Fruit fly (Drosophila melanogaster) whole organism, embryonic: ENCODE measurements around the gene CG4297.

Experiments
- Adf1 ChIP-seq: fragments of 200-800 bp; sonication (Bioruptor generic); IDR thresholded peaks from 2 replicates; pipeline ENCODE4 v1.3.6; 2022; ENCODE audit warnings: missing biosample characterization, missing genetic modification characterization
- Atf-2 ChIP-seq: fragments of 200-800 bp; sonication (Bioruptor generic); optimal IDR thresholded peaks from 2 replicates; lab custom pipeline; 2016; ENCODE audit warnings: missing biosample characterization, missing genetic modification characterization
- CG10267 ChIP-seq: fragments of 200-800 bp; sonication (Bioruptor generic); optimal IDR thresholded peaks from 2 replicates; lab custom pipeline; 2018; ENCODE audit warnings: missing biosample characterization, mild to moderate bottlenecking, missing genetic modification characterization, moderate library complexity
- CG10654 ChIP-seq: fragments of 200-800 bp; sonication (Bioruptor generic); optimal IDR thresholded peaks from 2 replicates; lab custom pipeline; 2016; ENCODE audit warnings: missing biosample characterization, missing genetic modification characterization
- CG11560 ChIP-seq: fragments of 200-800 bp; sonication (Bioruptor generic); IDR thresholded peaks from 3 replicates; pipeline ENCODE4 v1.3.6; 2022; ENCODE audit warnings: missing biosample characterization, missing genetic modification characterization
- CG11695 ChIP-seq: fragments of 200-800 bp; sonication (Bioruptor generic); IDR thresholded peaks from 3 replicates; pipeline ENCODE4 v1.3.6; 2022; ENCODE audit warnings: missing biosample characterization, missing genetic modification characterization
- CG13894 ChIP-seq: fragments of 200-800 bp; sonication (Bioruptor generic); optimal IDR thresholded peaks from 3 replicates; lab custom pipeline; 2018; ENCODE audit warnings: missing biosample characterization, mild to moderate bottlenecking, missing genetic modification characterization, moderate library complexity
- CG14050 ChIP-seq: fragments of 200-800 bp; sonication (Bioruptor generic); IDR thresholded peaks from 3 replicates; pipeline ENCODE4 v1.3.6; 2022; ENCODE audit warnings: missing biosample characterization, missing genetic modification characterization
- CG15601 ChIP-seq: fragments of 200-800 bp; sonication (Bioruptor generic); optimal IDR thresholded peaks from 3 replicates; lab custom pipeline; 2019; ENCODE audit warnings: missing biosample characterization, mild to moderate bottlenecking, missing genetic modification characterization, moderate library complexity
- CG15696 ChIP-seq: fragments of 200-800 bp; sonication (Bioruptor generic); optimal IDR thresholded peaks from 2 replicates; lab custom pipeline; 2019; ENCODE audit warnings: missing biosample characterization, mild to moderate bottlenecking, missing genetic modification characterization, moderate library complexity
- CG1603 ChIP-seq: fragments of 200-800 bp; sonication (Bioruptor generic); optimal IDR thresholded peaks from 2 replicates; lab custom pipeline; 2019; ENCODE audit warnings: missing biosample characterization, mild to moderate bottlenecking, missing genetic modification characterization, moderate library complexity
- CG17361 ChIP-seq: fragments of 200-800 bp; sonication (Bioruptor generic); IDR thresholded peaks from 3 replicates; pipeline ENCODE4 v1.3.6; 2022; ENCODE audit warnings: missing biosample characterization, missing genetic modification characterization
- CG18599 ChIP-seq: fragments of 200-800 bp; sonication (Bioruptor generic); optimal IDR thresholded peaks from 3 replicates; lab custom pipeline; 2017; ENCODE audit warnings: missing biosample characterization, missing genetic modification characterization, mild to moderate bottlenecking, moderate library complexity, missing genetic modification reagents
- CG3281 ChIP-seq: fragments of 200-800 bp; sonication (Bioruptor generic); optimal IDR thresholded peaks from 3 replicates; lab custom pipeline; 2017; ENCODE audit warnings: missing biosample characterization, mild to moderate bottlenecking, missing genetic modification characterization
- CG3726 ChIP-seq: fragments of 200-800 bp; sonication (Bioruptor generic); IDR thresholded peaks from 3 replicates; pipeline ENCODE4, ENCODE4 v1.3.6; 2022; ENCODE audit warnings: missing biosample characterization, missing genetic modification characterization
- CG3847 ChIP-seq: fragments of 200-800 bp; sonication (Bioruptor generic); IDR thresholded peaks from 2 replicates; pipeline ENCODE4 v1.3.6; 2022; ENCODE audit warnings: missing biosample characterization, missing genetic modification characterization
- CG3995 ChIP-seq: fragments of 200-800 bp; sonication (Bioruptor generic); optimal IDR thresholded peaks from 3 replicates; lab custom pipeline; 2016; ENCODE audit warnings: missing biosample characterization, missing genetic modification characterization
- CG6175 ChIP-seq: fragments of 200-800 bp; sonication (Bioruptor generic); IDR thresholded peaks from 3 replicates; pipeline ENCODE4 v1.3.6; 2022; ENCODE audit warnings: missing biosample characterization, missing genetic modification characterization
- CG6254 ChIP-seq: fragments of 200-800 bp; sonication (Bioruptor generic); optimal IDR thresholded peaks from 3 replicates; lab custom pipeline; 2017; ENCODE audit warnings: mild to moderate bottlenecking, missing biosample characterization, missing genetic modification reagents, missing genetic modification characterization
- CG7271 ChIP-seq: fragments of 200-800 bp; sonication (Bioruptor generic); optimal IDR thresholded peaks from 2 replicates; lab custom pipeline; 2018; ENCODE audit warnings: missing biosample characterization, mild to moderate bottlenecking, missing genetic modification characterization, moderate library complexity
- CG7372 ChIP-seq: fragments of 200-800 bp; sonication (Bioruptor generic); IDR thresholded peaks from 2 replicates; pipeline ENCODE4 v1.3.6; 2022; ENCODE audit warnings: missing biosample characterization, missing genetic modification characterization
- CG7963 ChIP-seq: fragments of 200-800 bp; sonication (Bioruptor generic); IDR thresholded peaks from 3 replicates; pipeline ENCODE4 v1.3.6; 2022; ENCODE audit warnings: missing biosample characterization, missing genetic modification characterization; ENCODE audit not compliant: partially characterized antibody
- CG9609 ChIP-seq: fragments of 200-800 bp; sonication (Bioruptor generic); optimal IDR thresholded peaks from 3 replicates; lab custom pipeline; 2016; ENCODE audit warnings: missing biosample characterization, missing genetic modification characterization
- Ets65A ChIP-seq: fragments of 200-800 bp; sonication (Bioruptor generic); peaks from one replicate; lab custom pipeline; 2016; ENCODE audit warnings: missing biosample characterization, missing genetic modification characterization
- Fer3 ChIP-seq: fragments of 200-800 bp; sonication (Bioruptor generic); optimal IDR thresholded peaks from 2 replicates; lab custom pipeline; 2018; ENCODE audit warnings: missing biosample characterization, mild to moderate bottlenecking, missing genetic modification characterization, moderate library complexity
- H15 ChIP-seq: fragments of 200-800 bp; sonication (Bioruptor generic); IDR thresholded peaks from 3 replicates; pipeline ENCODE4 v1.3.6; 2022; ENCODE audit warnings: missing biosample characterization, missing genetic modification characterization
- HLH3B ChIP-seq: fragments of 200-800 bp; sonication (Bioruptor generic); IDR thresholded peaks from 2 replicates; pipeline ENCODE4 v1.3.6; 2022; ENCODE audit warnings: missing biosample characterization, missing genetic modification characterization
- HLH4C ChIP-seq: fragments of 200-800 bp; sonication (Bioruptor generic); IDR thresholded peaks from 3 replicates; pipeline ENCODE4 v1.3.6; 2022; ENCODE audit warnings: missing biosample characterization, missing genetic modification characterization; ENCODE audit not compliant: partially characterized antibody
- NC2β ChIP-seq: fragments of 200-800 bp; sonication (Bioruptor generic); optimal IDR thresholded peaks from 2 replicates; lab custom pipeline; 2016; ENCODE audit warnings: missing biosample characterization, missing genetic modification characterization
- Oli ChIP-seq: fragments of 200-800 bp; sonication (Bioruptor generic); optimal IDR thresholded peaks from 2 replicates; lab custom pipeline; 2018; ENCODE audit warnings: missing biosample characterization, mild to moderate bottlenecking, missing genetic modification characterization, moderate library complexity
- Xbp1 ChIP-seq: fragments of 200-800 bp; sonication (Bioruptor generic); optimal IDR thresholded peaks from 3 replicates; lab custom pipeline; 2016; ENCODE audit warnings: missing biosample characterization, mild to moderate bottlenecking, missing genetic modification characterization
- abd-A ChIP-seq: fragments of 200-800 bp; sonication (Bioruptor generic); optimal IDR thresholded peaks from 3 replicates; lab custom pipeline; 2019; ENCODE audit warnings: missing biosample characterization, mild to moderate bottlenecking, missing genetic modification characterization, moderate library complexity
- ase ChIP-seq: fragments of 200-800 bp; sonication (Bioruptor generic); IDR thresholded peaks from 3 replicates; pipeline ENCODE4 v1.3.6; 2022; ENCODE audit warnings: missing biosample characterization, missing genetic modification characterization
- ash1 ChIP-seq: fragments of 200-800 bp; sonication (Bioruptor generic); optimal IDR thresholded peaks from 2 replicates; lab custom pipeline; 2018; ENCODE audit warnings: missing biosample characterization, mild to moderate bottlenecking, missing genetic modification characterization
- chinmo ChIP-seq: fragments of 200-800 bp; sonication (Bioruptor generic); IDR thresholded peaks from 4 replicates; pipeline ENCODE4 v1.3.6; 2022; ENCODE audit warnings: missing biosample characterization, missing genetic modification characterization; ENCODE audit not compliant: partially characterized antibody
- corto ChIP-seq: fragments of 200-800 bp; sonication (Bioruptor generic); optimal IDR thresholded peaks from 2 replicates; lab custom pipeline; 2016; ENCODE audit warnings: missing biosample characterization, mild to moderate bottlenecking, missing genetic modification characterization, moderate library complexity
- ems ChIP-seq: fragments of 200-800 bp; sonication (Bioruptor generic); optimal IDR thresholded peaks from 3 replicates; lab custom pipeline; 2016; ENCODE audit warnings: missing biosample characterization, missing genetic modification characterization
- fd64A ChIP-seq: fragments of 200-800 bp; sonication (Bioruptor generic); optimal IDR thresholded peaks from 3 replicates; lab custom pipeline; 2018; ENCODE audit warnings: missing biosample characterization, mild to moderate bottlenecking, missing genetic modification characterization
- gem ChIP-seq: fragments of 200-800 bp; sonication (Bioruptor generic); optimal IDR thresholded peaks from 2 replicates; lab custom pipeline; 2019; ENCODE audit warnings: missing biosample characterization, mild to moderate bottlenecking, missing genetic modification characterization, moderate library complexity
- gt ChIP-seq: fragments of 200-800 bp; sonication (Bioruptor generic); IDR thresholded peaks from 2 replicates; pipeline ENCODE4 v1.3.6; 2022; ENCODE audit warnings: missing biosample characterization, missing genetic modification characterization
- hb ChIP-seq: fragments of 200-800 bp; sonication (Bioruptor generic); IDR thresholded peaks from 3 replicates; pipeline ENCODE4 v1.3.6; 2022; ENCODE audit warnings: missing biosample characterization, missing genetic modification characterization; ENCODE audit not compliant: partially characterized antibody
- lbe ChIP-seq: fragments of 200-800 bp; sonication (Bioruptor generic); optimal IDR thresholded peaks from 2 replicates; lab custom pipeline; 2016; ENCODE audit warnings: missing biosample characterization, mild to moderate bottlenecking, missing genetic modification characterization
- lilli ChIP-seq: fragments of 200-800 bp; sonication (Bioruptor generic); optimal IDR thresholded peaks from 3 replicates; lab custom pipeline; 2016; ENCODE audit warnings: missing biosample characterization, missing genetic modification characterization
- lov ChIP-seq, 2 experiments: fragments of 200-800 bp in 1 of 2; fragments of >200 bp in 1 of 2; sonication (Bioruptor generic) in 1 of 2; IDR thresholded peaks in 1 of 2; optimal IDR thresholded peaks in 1 of 2; 2 replicates in 1 of 2; 3 replicates in 1 of 2; pipeline versions ENCODE4 v1.3.6 to Lab custom; 2017 to 2022; ENCODE audit warnings: missing biosample characterization in 1 of 2, missing genetic modification characterization in 1 of 2
- nmo ChIP-seq: fragments of 200-800 bp; sonication (Bioruptor generic); optimal IDR thresholded peaks from 2 replicates; lab custom pipeline; 2018; ENCODE audit warnings: missing biosample characterization, mild to moderate bottlenecking, missing genetic modification characterization, moderate library complexity
- onecut ChIP-seq: fragments of 200-800 bp; sonication (Bioruptor generic); IDR thresholded peaks from 2 replicates; pipeline ENCODE4 v1.3.6; 2022; ENCODE audit warnings: missing biosample characterization, missing genetic modification characterization
- repo ChIP-seq: fragments of 200-800 bp; sonication (Bioruptor generic); optimal IDR thresholded peaks from 2 replicates; lab custom pipeline; 2016; ENCODE audit warnings: missing biosample characterization, missing genetic modification characterization
- slp2 ChIP-seq: fragments of 200-800 bp; sonication (Bioruptor generic); optimal IDR thresholded peaks from 2 replicates; lab custom pipeline; 2016; ENCODE audit warnings: missing biosample characterization, missing genetic modification characterization
- tna ChIP-seq: fragments of 200-800 bp; sonication (Bioruptor generic); IDR thresholded peaks from 2 replicates; pipeline ENCODE4 v1.3.6; 2022; ENCODE audit warnings: missing biosample characterization, missing genetic modification characterization; ENCODE audit not compliant: partially characterized antibody
- usp ChIP-seq: fragments of >200 bp; optimal IDR thresholded peaks from 2 replicates; lab custom pipeline; 2017; ENCODE audit warnings: missing biosample characterization, missing genetic modification characterization
- zfh1 ChIP-seq: fragments of 200-800 bp; sonication (Bioruptor generic); IDR thresholded peaks from 3 replicates; pipeline ENCODE4 v1.3.6; 2022; ENCODE audit warnings: missing biosample characterization, missing genetic modification characterization

The CG4297 gene

DNA sequence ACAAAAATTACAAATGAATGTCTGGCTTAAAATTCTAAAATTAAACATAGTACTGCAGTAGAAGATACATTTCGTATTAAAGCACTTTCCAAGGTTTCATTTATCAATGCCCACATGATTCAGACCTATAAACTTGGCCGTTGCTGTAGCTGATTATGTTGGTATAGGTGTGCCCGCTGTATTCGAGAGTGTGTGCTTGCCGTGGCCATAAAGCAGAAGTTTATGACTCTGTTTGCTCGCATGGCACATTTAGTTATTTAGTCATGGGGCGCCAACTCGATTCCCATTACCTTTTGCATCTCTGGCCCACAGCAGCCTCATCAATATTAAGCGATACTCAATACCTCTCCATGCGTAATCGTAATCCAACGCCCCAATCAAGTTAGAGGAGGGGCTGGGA, 41.0 kb upstream of the CG4297 start (continued):
- no peak for TF ChIP-seq lov (optimal IDR thresholded peaks at IDR 0.05; lab: Kevin White, UChicago)
- TF ChIP-seq lov (GFP tag; IDR thresholded peaks at IDR 0.05; lab: Robert Waterston, UW), result no peak
- peak; percentile 33 for TF ChIP-seq CG1603
- no peak for TF ChIP-seq CG11695 (GFP tag; lab: Robert Waterston, UW)
- no peak for TF ChIP-seq CG13894 (tag; lab: Kevin White, UChicago)
- TF ChIP-seq CG9609 (GFP tag; lab: Kevin White, UChicago), result no peak
- TF ChIP-seq CG15696 (tag; lab: Kevin White, UChicago), result no peak
- TF ChIP-seq CG17361, result no peak
- TF ChIP-seq hb (GFP tag; lab: Robert Waterston, UW), result no peak
- TF ChIP-seq abd-A (tag; lab: Kevin White, UChicago), result peak; percentile 46
- TF ChIP-seq Adf1 (GFP tag; lab: Robert Waterston, UW), result no peak
- 0 out of 4 replicates have a peak, but pooled peaks have one; percentile 16 for TF ChIP-seq chinmo (GFP tag; lab: Robert Waterston, UW)
- TF ChIP-seq usp (GFP tag; lab: Kevin White, UChicago), result no peak
- TF ChIP-seq gt (GFP tag; lab: Robert Waterston, UW), result no peak
- peak; percentile 55 for TF ChIP-seq Ets65A (GFP tag; lab: Kevin White, UChicago)
- TF ChIP-seq repo, result no peak
- TF ChIP-seq CG3726 (GFP tag; lab: Robert Waterston, UW), result no peak
- TF ChIP-seq lilli (GFP tag; lab: Kevin White, UChicago), result no peak
- no peak for TF ChIP-seq corto (GFP tag; lab: Kevin White, UChicago)
- no peak for TF ChIP-seq tna (GFP tag; lab: Robert Waterston, UW)
- TF ChIP-seq onecut, result no peak
- TF ChIP-seq CG18599 (GFP tag; lab: Kevin White, UChicago), result peak; percentile 10
- peak; percentile 32 for TF ChIP-seq Oli (tag; lab: Kevin White, UChicago)
- no peak for TF ChIP-seq HLH4C
- no peak for TF ChIP-seq ase (GFP tag; lab: Robert Waterston, UW)
- TF ChIP-seq lbe (GFP tag; lab: Kevin White, UChicago), result no peak
- no peak for TF ChIP-seq CG6175 (GFP tag; lab: Robert Waterston, UW)
- TF ChIP-seq ash1 (GFP tag; lab: Kevin White, UChicago), result no peak
- TF ChIP-seq zfh1 (GFP tag; lab: Robert Waterston, UW), result 0 out of 3 replicates have a peak, but pooled peaks have one; percentile 18
- TF ChIP-seq gem (tag; lab: Kevin White, UChicago), result peak; percentile 19
- no peak for TF ChIP-seq Atf-2 (GFP tag; lab: Kevin White, UChicago)
- no peak for TF ChIP-seq ems (GFP tag; lab: Kevin White, UChicago)
- TF ChIP-seq CG3847 (GFP tag; lab: Robert Waterston, UW), result no peak
- no peak for TF ChIP-seq CG10267 (tag; lab: Kevin White, UChicago)
- no peak for TF ChIP-seq CG7963
- no peak for TF ChIP-seq fd64A
- no peak for TF ChIP-seq Fer3
- TF ChIP-seq CG6254, result no peak
- no peak for TF ChIP-seq CG3281 (GFP tag; lab: Kevin White, UChicago)
- TF ChIP-seq H15 (GFP tag; lab: Robert Waterston, UW), result no peak
- TF ChIP-seq CG14050 (GFP tag; lab: Robert Waterston, UW), result 0 out of 3 replicates have a peak, but pooled peaks have one; percentile 23
- TF ChIP-seq CG7271 (tag; lab: Kevin White, UChicago), result no peak
- no peak for TF ChIP-seq HLH3B (GFP tag; lab: Robert Waterston, UW)
- no peak for TF ChIP-seq nmo (GFP tag; lab: Kevin White, UChicago)
- no peak for TF ChIP-seq NC2β (GFP tag; lab: Kevin White, UChicago)
- no peak for TF ChIP-seq CG3995
- no peak for TF ChIP-seq CG11560 (tag; lab: Robert Waterston, UW)
- no peak for TF ChIP-seq CG10654 (GFP tag; lab: Kevin White, UChicago)
- TF ChIP-seq CG7372 (GFP tag; lab: Robert Waterston, UW), result no peak
- TF ChIP-seq slp2, result no peak
- no peak for TF ChIP-seq Xbp1
- TF ChIP-seq CG15601 (tag; lab: Kevin White, UChicago), result no peak
